Fruit fly (Drosophila melanogaster) whole organism, pupa: ENCODE data around the gene Smyd5.

ENCODE experiments used
- CG10348 ChIP-seq: fragments of 200-800 bp; sonication (Bioruptor generic); IDR thresholded peaks from 2 replicates; pipeline ENCODE4 v1.3.6; 2022; ENCODE audit warnings: missing biosample characterization, missing genetic modification characterization
- CG12605 ChIP-seq: fragments of 200-800 bp; sonication (Bioruptor generic); IDR thresholded peaks from 2 replicates; pipeline ENCODE4 v1.3.6; 2022; ENCODE audit warnings: missing biosample characterization, missing genetic modification characterization
- CG13204 ChIP-seq: fragments of 200-800 bp; sonication (Bioruptor generic); optimal IDR thresholded peaks from 2 replicates; lab custom pipeline; 2018; ENCODE audit warnings: missing biosample characterization, mild to moderate bottlenecking, missing genetic modification characterization, moderate library complexity
- CG14655 ChIP-seq: fragments of 200-800 bp; sonication (Bioruptor generic); optimal IDR thresholded peaks from 3 replicates; lab custom pipeline; 2017; ENCODE audit warnings: mild to moderate bottlenecking, missing biosample characterization, missing genetic modification reagents, missing genetic modification characterization
- CG15710 ChIP-seq: fragments of 200-800 bp; sonication (Bioruptor generic); optimal IDR thresholded peaks from 2 replicates; lab custom pipeline; 2018; ENCODE audit warnings: missing biosample characterization, mild to moderate bottlenecking, missing genetic modification characterization, moderate library complexity
- CG17806 ChIP-seq: fragments of 200-800 bp; sonication (Bioruptor generic); optimal IDR thresholded peaks from 2 replicates; lab custom pipeline; 2018; ENCODE audit warnings: missing biosample characterization, mild to moderate bottlenecking, missing genetic modification characterization, moderate library complexity
- CG32121 ChIP-seq: fragments of 200-800 bp; sonication (Bioruptor generic); IDR thresholded peaks from 2 replicates; pipeline ENCODE4 v1.3.6; 2022; ENCODE audit warnings: missing biosample characterization, missing genetic modification characterization
- CG34367 ChIP-seq: fragments of 200-800 bp; sonication (Bioruptor generic); optimal IDR thresholded peaks from 2 replicates; lab custom pipeline; 2018; ENCODE audit warnings: missing biosample characterization, mild to moderate bottlenecking, missing genetic modification characterization
- CG4496 ChIP-seq: fragments of 200-800 bp; sonication (Bioruptor generic); IDR thresholded peaks from 3 replicates; pipeline ENCODE4 v1.3.6; 2022; ENCODE audit warnings: missing biosample characterization, missing genetic modification characterization
- CG8159 ChIP-seq: fragments of 200-800 bp; sonication (Bioruptor generic); optimal IDR thresholded peaks from 3 replicates; lab custom pipeline; 2018; ENCODE audit warnings: missing biosample characterization, mild to moderate bottlenecking, missing genetic modification characterization, moderate library complexity
- CG8301 ChIP-seq: fragments of 200-800 bp; sonication (Bioruptor generic); optimal IDR thresholded peaks from 2 replicates; lab custom pipeline; 2018; ENCODE audit warnings: missing biosample characterization, mild to moderate bottlenecking, missing genetic modification characterization
- CG9948 ChIP-seq: fragments of 200-800 bp; sonication (Bioruptor generic); optimal IDR thresholded peaks from 2 replicates; lab custom pipeline; 2018; ENCODE audit warnings: missing biosample characterization, mild to moderate bottlenecking, missing genetic modification characterization, moderate library complexity
- D1 ChIP-seq: fragments of 200-800 bp; sonication (Bioruptor generic); optimal IDR thresholded peaks from 2 replicates; lab custom pipeline; 2018; ENCODE audit warnings: missing biosample characterization, mild to moderate bottlenecking, missing genetic modification characterization, moderate library complexity
- EcR ChIP-seq: fragments of 200-800 bp; sonication (Bioruptor generic); optimal IDR thresholded peaks from 3 replicates; lab custom pipeline; 2019; ENCODE audit warnings: missing biosample characterization, missing genetic modification characterization, mild to moderate bottlenecking, moderate library complexity, missing genetic modification reagents
- Ets98B ChIP-seq: fragments of 200-800 bp; sonication (Bioruptor generic); IDR thresholded peaks from 2 replicates; pipeline ENCODE4 v1.3.6; 2022; ENCODE audit warnings: missing biosample characterization, missing genetic modification characterization
- Pif1A ChIP-seq: fragments of 200-800 bp; sonication (Bioruptor generic); optimal IDR thresholded peaks from 3 replicates; lab custom pipeline; 2016; ENCODE audit warnings: missing biosample characterization, missing genetic modification characterization
- Pif1B ChIP-seq: fragments of 200-800 bp; sonication (Bioruptor generic); optimal IDR thresholded peaks from 3 replicates; lab custom pipeline; 2016; ENCODE audit warnings: missing biosample characterization, missing genetic modification characterization
- Snoo ChIP-seq: fragments of 200-800 bp; sonication (Bioruptor generic); optimal IDR thresholded peaks from 3 replicates; lab custom pipeline; 2017; ENCODE audit warnings: missing biosample characterization, mild to moderate bottlenecking, missing genetic modification characterization, inconsistent platforms
- fd96Ca ChIP-seq: fragments of 200-800 bp; sonication (Bioruptor generic); IDR thresholded peaks from 3 replicates; pipeline ENCODE4 v1.3.6; 2022; ENCODE audit warnings: missing biosample characterization, missing genetic modification characterization
- gl ChIP-seq: fragments of 200-800 bp; sonication (Bioruptor generic); optimal IDR thresholded peaks from 2 replicates; lab custom pipeline; 2018; ENCODE audit warnings: missing biosample characterization, mild to moderate bottlenecking, missing genetic modification characterization
- rn ChIP-seq: fragments of 200-800 bp; sonication (Bioruptor generic); IDR thresholded peaks from 2 replicates; pipeline ENCODE4 v1.3.6; 2022; ENCODE audit warnings: missing biosample characterization, missing genetic modification characterization

Gene Smyd5

DNA sequence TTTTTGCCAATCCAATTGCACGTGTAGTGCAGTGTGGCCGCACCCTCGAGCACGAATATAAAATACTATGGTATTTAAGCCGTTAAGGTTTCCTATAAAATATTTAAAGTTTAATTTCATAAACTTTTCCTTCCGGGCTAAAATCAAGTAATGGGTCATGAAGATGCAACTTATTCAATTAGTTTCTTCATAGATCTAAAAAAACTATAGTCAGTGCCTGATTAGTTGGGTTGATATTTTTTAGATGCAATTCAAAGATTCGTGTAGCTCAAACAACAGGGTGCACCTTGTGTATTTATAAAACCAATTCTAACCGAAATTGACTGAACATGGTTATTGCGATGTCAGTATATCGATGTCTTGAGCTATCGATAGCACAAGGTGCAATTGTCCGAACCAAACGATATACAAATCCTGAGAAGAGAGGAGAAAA, at the start of gene Smyd5, which contains the start of gene Oga:
Gene Smyd5 (minus strand): TSS at position 59 of the 433 bp plus-strand sequence.
Gene Oga (plus strand): TSS at position 345 of the 433 bp plus-strand sequence.
- TF ChIP-seq fd96Ca (GFP tag; lab: Robert Waterston, UW) (no peak), CG12605 (no peak), gl (tag; lab: Kevin White, UChicago) (no peak), CG8159 (no peak), CG34367 (tag; lab: Kevin White, UChicago) (no peak), CG4496 (GFP tag; lab: Robert Waterston, UW) (0 out of 3 replicates have a peak, but pooled peaks have one; percentile 26), Ets98B (GFP tag; lab: Robert Waterston, UW) (no peak), Snoo (tag; lab: Kevin White, UChicago) (peak; percentile 0), CG15710 (tag; lab: Kevin White, UChicago) (peak; percentile 8), D1 (tag; lab: Kevin White, UChicago) (no peak), rn (no peak), CG9948 (tag; lab: Kevin White, UChicago) (no peak)

DNA sequence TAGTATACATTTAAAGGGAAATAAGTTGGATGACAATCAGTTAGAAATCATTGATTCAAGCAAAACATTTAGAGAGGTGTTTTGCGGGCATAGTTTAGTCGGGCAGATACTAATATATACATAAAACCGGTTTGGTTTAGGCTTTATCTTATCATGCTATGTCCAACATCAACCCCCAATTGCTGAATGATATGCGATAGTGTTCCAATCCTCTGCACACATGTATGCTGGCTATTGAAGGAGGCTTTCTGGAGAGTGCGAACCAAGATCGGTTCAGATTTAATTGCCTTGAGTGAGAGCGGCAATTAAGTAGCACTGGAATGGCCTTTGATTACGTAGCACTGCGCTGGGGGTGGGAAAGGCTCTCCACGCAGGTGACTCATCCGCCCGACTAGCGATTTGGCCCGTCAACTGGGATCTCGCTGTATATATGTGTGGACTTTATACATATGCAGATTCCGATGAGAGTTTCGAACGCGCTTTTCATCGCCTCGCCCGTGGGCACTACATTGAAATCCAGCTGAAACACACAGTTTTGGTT, 49.5 kb upstream of the Smyd5 start:
- no peak for TF ChIP-seq Pif1B (GFP tag; lab: Kevin White, UChicago)
- no peak for TF ChIP-seq CG4496 (GFP tag; lab: Robert Waterston, UW)
- no peak for TF ChIP-seq CG17806 (tag; lab: Kevin White, UChicago)
- TF ChIP-seq Pif1A (GFP tag; lab: Kevin White, UChicago) = no peak
- no peak for TF ChIP-seq CG13204 (GFP tag; lab: Kevin White, UChicago)
- no peak for TF ChIP-seq D1 (tag; lab: Kevin White, UChicago)
- TF ChIP-seq Snoo (tag; lab: Kevin White, UChicago) = no peak
- 0 out of 3 replicates have a peak, but pooled peaks have one; percentile 18 for TF ChIP-seq fd96Ca (GFP tag; lab: Robert Waterston, UW)
- TF ChIP-seq CG34367 (tag; lab: Kevin White, UChicago) = no peak
- no peak for TF ChIP-seq CG8301
- TF ChIP-seq EcR (GFP tag; lab: Kevin White, UChicago) = no peak
- TF ChIP-seq CG12605 = peak; percentile 23; the same call in 1 of the 2 replicates
- peak; percentile 10 for TF ChIP-seq gl (tag; lab: Kevin White, UChicago)
- no peak for TF ChIP-seq CG9948 (tag; lab: Kevin White, UChicago)

DNA sequence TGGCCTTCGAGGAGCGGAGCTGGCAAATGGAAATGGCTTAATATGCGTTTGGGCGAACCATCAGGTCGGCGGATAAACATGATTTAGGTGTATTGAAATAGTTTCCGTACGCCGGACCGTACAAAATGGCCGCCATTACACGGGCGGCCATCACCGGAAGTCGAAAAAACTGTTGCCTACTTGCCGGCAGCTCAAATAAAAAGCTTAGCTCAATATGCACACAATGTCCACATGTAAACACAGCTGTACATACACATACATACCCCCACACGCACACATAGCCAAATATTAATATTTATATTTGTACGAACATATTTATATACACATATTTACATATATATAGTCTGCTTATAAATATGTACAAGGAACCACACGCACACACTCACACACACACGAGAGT, 44.6 kb upstream of the Smyd5 start:
- TF ChIP-seq CG14655 (GFP tag; lab: Kevin White, UChicago) = no peak
- peak; percentile 43; the same call in 1 of the 3 replicates for TF ChIP-seq fd96Ca (GFP tag; lab: Robert Waterston, UW)
- peak; percentile 17 for TF ChIP-seq Pif1A (GFP tag; lab: Kevin White, UChicago)
- TF ChIP-seq Pif1B (GFP tag; lab: Kevin White, UChicago) = no peak
- TF ChIP-seq rn = no peak
- no peak for TF ChIP-seq CG34367 (tag; lab: Kevin White, UChicago)
- no peak for TF ChIP-seq CG17806 (tag; lab: Kevin White, UChicago)
- TF ChIP-seq CG32121 (GFP tag; lab: Robert Waterston, UW) = no peak
- no peak for TF ChIP-seq gl (tag; lab: Kevin White, UChicago)
- no peak for TF ChIP-seq CG8301
- peak; percentile 40 for TF ChIP-seq Snoo (tag; lab: Kevin White, UChicago)
- TF ChIP-seq CG12605 = no peak
- TF ChIP-seq CG13204 (GFP tag; lab: Kevin White, UChicago) = no peak
- no peak for TF ChIP-seq CG9948 (tag; lab: Kevin White, UChicago)
- TF ChIP-seq CG8159 = no peak
- peak; percentile 85; the same call in 2 of the 3 replicates for TF ChIP-seq CG4496 (GFP tag; lab: Robert Waterston, UW)
- TF ChIP-seq Ets98B (GFP tag; lab: Robert Waterston, UW) = peak; percentile 31; the same call in 1 of the 2 replicates
- TF ChIP-seq EcR (GFP tag; lab: Kevin White, UChicago) = no peak
- TF ChIP-seq, all 21 proteins: peak for 5

- TF ChIP-seq Ets98B (GFP tag; lab: Robert Waterston, UW) = no peak
Observed at dm6 chr3R:21260795-21261194, 42.2 kb upstream of the Smyd5 start.

dm6 chr3R:21254296-21254695, 35.7 kb upstream of the Smyd5 start:
- TF ChIP-seq EcR (GFP tag; lab: Kevin White, UChicago) (no peak), CG8301 (peak; percentile 19), CG17806 (tag; lab: Kevin White, UChicago) (no peak), CG4496 (GFP tag; lab: Robert Waterston, UW) (no peak), CG32121 (GFP tag; lab: Robert Waterston, UW) (peak; percentile 57), rn (no peak), gl (tag; lab: Kevin White, UChicago) (no peak), D1 (tag; lab: Kevin White, UChicago) (no peak), CG8159 (no peak), Ets98B (GFP tag; lab: Robert Waterston, UW) (peak; percentile 14; the same call in 1 of the 2 replicates), CG14655 (GFP tag; lab: Kevin White, UChicago) (peak; percentile 42)

DNA sequence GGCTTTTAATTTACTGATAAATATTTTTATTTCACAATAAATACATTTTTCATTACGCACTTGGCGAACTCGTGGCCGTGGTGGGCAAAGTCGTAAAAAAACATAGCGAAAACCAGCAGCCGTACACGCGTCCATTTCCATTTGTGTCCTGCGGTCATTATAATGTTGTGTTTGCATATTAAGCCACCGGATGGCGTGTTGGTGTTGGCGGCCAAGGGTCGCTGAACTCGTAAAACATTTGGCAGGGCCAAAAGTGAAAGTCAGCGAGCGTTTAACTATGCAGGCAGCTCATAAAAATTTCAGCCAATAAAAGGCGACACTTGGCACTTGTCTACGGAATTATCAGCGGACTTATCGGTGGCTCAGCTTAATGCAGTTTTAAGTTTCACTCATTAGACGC, 33.9 kb upstream of the Smyd5 start:
- TF ChIP-seq CG10348 = no peak
- TF ChIP-seq EcR (GFP tag; lab: Kevin White, UChicago) = peak; percentile 18
